Worm (Caenorhabditis elegans) whole organism, L4 larva: ENCODE results near the gene mboa-3.

Source experiments
- arid-1 ChIP-seq: fragments of 200-800 bp; sonication (Bioruptor generic); conservative IDR thresholded peaks from 2 replicates; pipeline ENCODE4 v1.3.6; 2022; ENCODE audit warnings: missing genetic modification reagents, missing genetic modification characterization, missing compliant biosample characterization
- dpl-1 ChIP-seq: fragments of 150-350 bp; optimal IDR thresholded peaks from 2 replicates; lab custom pipeline; 2014; ENCODE audit warnings: missing biosample characterization, missing genetic modification reagents, missing genetic modification characterization
- nhr-6 ChIP-seq: fragments of 150-350 bp; optimal IDR thresholded peaks from 2 replicates; lab custom pipeline; 2014; ENCODE audit warnings: missing biosample characterization, missing genetic modification characterization
- nhr-76 ChIP-seq: fragments of 150-350 bp; optimal IDR thresholded peaks from 2 replicates; lab custom pipeline; 2014; ENCODE audit warnings: missing biosample characterization, missing genetic modification characterization
- zag-1 ChIP-seq: fragments of 150-350 bp; optimal IDR thresholded peaks from 2 replicates; lab custom pipeline; 2014; ENCODE audit warnings: missing biosample characterization, missing genetic modification characterization

DNA sequence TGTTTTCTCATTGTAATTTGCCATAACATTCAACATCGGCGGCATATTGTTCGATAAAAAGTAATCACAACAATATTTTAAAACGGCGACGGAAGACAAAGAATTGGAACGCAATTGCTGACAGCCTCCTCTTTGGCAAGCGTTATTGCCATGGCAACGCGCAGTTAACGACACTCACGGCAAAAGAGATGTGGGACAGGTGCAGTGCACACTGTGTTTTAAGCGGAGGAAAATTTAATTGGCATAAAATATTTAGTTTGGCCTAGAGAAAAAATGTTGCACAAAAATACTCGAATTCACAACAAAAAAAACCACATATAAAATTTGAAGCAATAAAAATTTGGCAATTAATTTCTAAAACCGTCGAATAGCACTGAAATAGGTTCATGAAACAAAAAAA, 30.0 kb upstream of the mboa-3 start, which contains the start of gene ifta-1:
- TF ChIP-seq arid-1 (GFP tag; lab: Robert Waterston, UW): no peak
- TF ChIP-seq zag-1: no peak
- no peak for TF ChIP-seq nhr-6 (tag; lab: Kevin White, UChicago)
- no peak for TF ChIP-seq dpl-1 (GFP tag; lab: Kevin White, UChicago)
- TF ChIP-seq nhr-76 (tag; lab: Kevin White, UChicago): no peak
